Fruit fly (Drosophila melanogaster): ENCODE measurements around the gene cDIP.

cDIP gene

dm6 chr3R:21203660-21204499, 43.0 kb upstream of the cDIP start:
- peak; percentile 6 to 30 for TF ChIP-seq dl (GFP tag; optimal IDR thresholded peaks at IDR 0.05; ENCODE audit: insufficient read depth in 1 of 2, partially characterized antibody in 2 of 2)
- TF ChIP-seq Rel (GFP tag; optimal IDR thresholded peaks at IDR 0.05) = no peak
- peak; percentile 16 for TF ChIP-seq Rel (tag; optimal IDR thresholded peaks at IDR 0.05)
- TF ChIP-seq Vsx2 (GFP tag; optimal IDR thresholded peaks at IDR 0.05; ENCODE audit: partially characterized antibody) = peak; percentile 4
- TF ChIP-seq HLH106 (tag; optimal IDR thresholded peaks at IDR 0.05) = no peak
- TF ChIP-seq tai (GFP tag; optimal IDR thresholded peaks at IDR 0.05) = peak; percentile 16
- no peak for TF ChIP-seq foxo (GFP tag; optimal IDR thresholded peaks at IDR 0.05)
- TF ChIP-seq Dif (GFP tag; optimal IDR thresholded peaks at IDR 0.05; ENCODE audit: partially characterized antibody) = peak; percentile 64

dm6 chr3R:21203135-21203534, 42.2 kb upstream of the cDIP start:
- TF ChIP-seq h (GFP tag; optimal IDR thresholded peaks at IDR 0.05) (no peak), psq (GFP tag; optimal IDR thresholded peaks at IDR 0.05) (peak; percentile 0), GATAd (GFP tag; optimal IDR thresholded peaks at IDR 0.05) (no peak)

- TF ChIP-seq dmrt93B (GFP tag; optimal IDR thresholded peaks at IDR 0.05) (no peak), CrebA (GFP tag; optimal IDR thresholded peaks at IDR 0.05; ENCODE audit: borderline replicate concordance) (no peak), foxo (GFP tag; optimal IDR thresholded peaks at IDR 0.05) (no peak), tai (GFP tag; optimal IDR thresholded peaks at IDR 0.05) (no peak), Mio (GFP tag; optimal IDR thresholded peaks at IDR 0.05) (no peak), dsf (GFP tag; optimal IDR thresholded peaks at IDR 0.05; ENCODE audit: borderline replicate concordance) (no peak), jim (GFP tag; optimal IDR thresholded peaks at IDR 0.05) (no peak), fru (GFP tag; optimal IDR thresholded peaks at IDR 0.05) (no peak), dl (GFP tag; optimal IDR thresholded peaks at IDR 0.05; ENCODE audit: insufficient read depth in 1 of 2, partially characterized antibody in 2 of 2) (no peak), Vsx2 (GFP tag; optimal IDR thresholded peaks at IDR 0.05; ENCODE audit: partially characterized antibody) (no peak), CG32264 (GFP tag; optimal IDR thresholded peaks at IDR 0.05) (no peak), ey (GFP tag; optimal IDR thresholded peaks at IDR 0.05) (no peak)
Observed at dm6 chr3R:21201627-21202026, 40.7 kb upstream of the cDIP start.

- peak in 1 of 2 experiments; percentile 57 for TF ChIP-seq foxo (GFP tag; optimal IDR thresholded peaks at IDR 0.05)
- TF ChIP-seq OdsH (GFP tag; optimal IDR thresholded peaks at IDR 0.05) = peak; percentile 29
- no peak for TF ChIP-seq GATAd (GFP tag; optimal IDR thresholded peaks at IDR 0.05)
- no peak for TF ChIP-seq Hr78 (GFP tag; optimal IDR thresholded peaks at IDR 0.05)
- no peak for TF ChIP-seq Dif (GFP tag; optimal IDR thresholded peaks at IDR 0.05; ENCODE audit: partially characterized antibody)
- no peak for TF ChIP-seq Hnf4 (GFP tag; optimal IDR thresholded peaks at IDR 0.05)
- TF ChIP-seq pan (optimal IDR thresholded peaks at IDR 0.05) = no peak
- peak; percentile 63 for TF ChIP-seq rgr (GFP tag; optimal IDR thresholded peaks at IDR 0.05)
- no peak for TF ChIP-seq Vsx2 (GFP tag; optimal IDR thresholded peaks at IDR 0.05; ENCODE audit: partially characterized antibody)
- TF ChIP-seq Abd-B (GFP tag; optimal IDR thresholded peaks at IDR 0.05) = no peak
- no peak for TF ChIP-seq Dfd (GFP tag; optimal IDR thresholded peaks at IDR 0.05)
- no peak for TF ChIP-seq Jra (GFP tag; optimal IDR thresholded peaks at IDR 0.05)
- TF ChIP-seq CrebA (GFP tag; optimal IDR thresholded peaks at IDR 0.05; ENCODE audit: borderline replicate concordance) = no peak
- TF ChIP-seq CG32264 (GFP tag; optimal IDR thresholded peaks at IDR 0.05) = no peak
- TF ChIP-seq Hr83 (GFP tag; optimal IDR thresholded peaks at IDR 0.05; ENCODE audit: poor library complexity, severe bottlenecking) = peak; percentile 8
- TF ChIP-seq dmrt93B (GFP tag; optimal IDR thresholded peaks at IDR 0.05) = no peak
- peak; percentile 81 for TF ChIP-seq br (GFP tag; optimal IDR thresholded peaks at IDR 0.05)
- peak; percentile 5 for TF ChIP-seq tai (GFP tag; optimal IDR thresholded peaks at IDR 0.05)
- TF ChIP-seq lola (GFP tag; optimal IDR thresholded peaks at IDR 0.05) = no peak
- peak; percentile 32 for TF ChIP-seq woc (GFP tag; optimal IDR thresholded peaks at IDR 0.05)
- no peak for TF ChIP-seq brk (GFP tag; optimal IDR thresholded peaks at IDR 0.05)
- no peak for TF ChIP-seq jim (GFP tag; optimal IDR thresholded peaks at IDR 0.05)
- TF ChIP-seq Sp1 (GFP tag; optimal IDR thresholded peaks at IDR 0.05) = peak; percentile 9
- no peak for TF ChIP-seq Rel (GFP tag; optimal IDR thresholded peaks at IDR 0.05)
- TF ChIP-seq Rel (tag; optimal IDR thresholded peaks at IDR 0.05) = no peak
- no peak for TF ChIP-seq Myc (optimal IDR thresholded peaks at IDR 0.05)
- peak; percentile 5 for TF ChIP-seq h (GFP tag; optimal IDR thresholded peaks at IDR 0.05)
- no peak for TF ChIP-seq dsf (GFP tag; optimal IDR thresholded peaks at IDR 0.05; ENCODE audit: borderline replicate concordance)
- no peak for TF ChIP-seq usp (GFP tag; optimal IDR thresholded peaks at IDR 0.05)
- no peak for TF ChIP-seq CG9705 (GFP tag; optimal IDR thresholded peaks at IDR 0.05)
- no peak for TF ChIP-seq Mio (GFP tag; optimal IDR thresholded peaks at IDR 0.05)
- TF ChIP-seq N (GFP tag; optimal IDR thresholded peaks at IDR 0.05) = no peak
- no peak for TF ChIP-seq dl (GFP tag; optimal IDR thresholded peaks at IDR 0.05; ENCODE audit: insufficient read depth in 1 of 2, partially characterized antibody in 2 of 2)
- TF ChIP-seq HLH106 (tag; optimal IDR thresholded peaks at IDR 0.05) = peak; percentile 28
- peak; percentile 54 for TF ChIP-seq ey (GFP tag; optimal IDR thresholded peaks at IDR 0.05)
- TF ChIP-seq fru (GFP tag; optimal IDR thresholded peaks at IDR 0.05) = peak; percentile 48
- TF ChIP-seq psq (GFP tag; optimal IDR thresholded peaks at IDR 0.05) = no peak
- no peak for TF ChIP-seq sv (GFP tag; optimal IDR thresholded peaks at IDR 0.05)
- TF ChIP-seq sage (GFP tag; optimal IDR thresholded peaks at IDR 0.05) = no peak
Observed at dm6 chr3R:21199953-21200368, 39.1 kb upstream of the cDIP start.
